Fruit fly (Drosophila melanogaster): Measurements from ENCODE around the gene CG16984.

dm6 chr3L:2589911-2590763, 5.4 kb upstream of the CG16984 start:
- TF ChIP-seq Eip75B (GFP tag; optimal IDR thresholded peaks at IDR 0.05) (peak; percentile 29), CG6854 (GFP tag; optimal IDR thresholded peaks at IDR 0.05) (peak; percentile 22), Hr4 (GFP tag; optimal IDR thresholded peaks at IDR 0.05) (peak; percentile 56), Met (GFP tag; optimal IDR thresholded peaks at IDR 0.05) (peak; percentile 31), CG16779 (tag; optimal IDR thresholded peaks at IDR 0.05) (no peak), CG11294 (GFP tag; IDR thresholded peaks at IDR 0.05) (no peak), Hr39 (GFP tag; optimal IDR thresholded peaks at IDR 0.05) (no peak), Ets21C (GFP tag; optimal IDR thresholded peaks at IDR 0.05) (no peak), CG15336 (GFP tag; IDR thresholded peaks at IDR 0.05) (peak; percentile 65), vri (GFP tag; optimal IDR thresholded peaks at IDR 0.05) (no peak), Gug (GFP tag; IDR thresholded peaks at IDR 0.05) (no peak), CG6808 (GFP tag; optimal IDR thresholded peaks at IDR 0.05) (no peak), Eip93F (GFP tag; optimal IDR thresholded peaks at IDR 0.05) (no peak)

All from whole organism, prepupa.